In genomic region chr3L:18212237-18212653, dm6 we compare ENCODE assay signal across 5 fruit fly cellular contexts.
TF ChIP-seq lines count a peak whose summit lies in the region.

No protein-coding gene starts in this region.

- no peak for TF ChIP-seq CTCF in whole organism, embryonic (GFP tag; optimal IDR thresholded peaks at IDR 0.05; lab: Kevin White, UChicago)

TF ChIP-seq in whole organism, 6 proteins besides CTCF, POLR2A, EP300 and RAD21:
- no peak for TF ChIP-seq EcR (GFP tag; optimal IDR thresholded peaks at IDR 0.05; lab: Kevin White, UChicago)
- peak; percentile 75 for TF ChIP-seq pan (optimal IDR thresholded peaks at IDR 0.05; lab: Kevin White, UChicago)
- TF ChIP-seq psq (optimal IDR thresholded peaks at IDR 0.05; lab: Kevin White, UChicago) = no peak

TF ChIP-seq in whole organism, embryonic, 481 proteins besides CTCF, POLR2A, EP300 and RAD21 (continues in another document):
- no peak for TF ChIP-seq odd (GFP tag; optimal IDR thresholded peaks at IDR 0.05; lab: Kevin White, UChicago)
- peak; percentile 46 for TF ChIP-seq caup (GFP tag; optimal IDR thresholded peaks at IDR 0.05; lab: Kevin White, UChicago; ENCODE audit: severe bottlenecking)
- peak; percentile 54 for TF ChIP-seq CG11723 (GFP tag; optimal IDR thresholded peaks at IDR 0.05; lab: Kevin White, UChicago)
- TF ChIP-seq Taf1 (GFP tag; IDR thresholded peaks at IDR 0.05; lab: Robert Waterston, UW) = no peak
- TF ChIP-seq Hmx (GFP tag; optimal IDR thresholded peaks at IDR 0.05; lab: Kevin White, UChicago) = no peak
- peak; percentile 46; the same call in 1 of the 2 replicates for TF ChIP-seq CG10321 (GFP tag; IDR thresholded peaks at IDR 0.05; lab: Robert Waterston, UW)
- no peak; the same call in 2 of the 3 replicates for TF ChIP-seq sr (GFP tag; IDR thresholded peaks at IDR 0.05; lab: Robert Waterston, UW)
- peak; percentile 82 for TF ChIP-seq CG17361 (GFP tag; IDR thresholded peaks at IDR 0.05; lab: Robert Waterston, UW)
- 0 out of 2 replicates have a peak, but pooled peaks have one; percentile 31 for TF ChIP-seq toy (GFP tag; IDR thresholded peaks at IDR 0.05; lab: Robert Waterston, UW)
- TF ChIP-seq CG7357 (GFP tag; IDR thresholded peaks at IDR 0.05; lab: Robert Waterston, UW) = no peak; the same call in 1 of the 3 replicates
- peak; percentile 56 for TF ChIP-seq CG17385 (GFP tag; optimal IDR thresholded peaks at IDR 0.05; lab: Kevin White, UChicago)
- TF ChIP-seq crc (GFP tag; optimal IDR thresholded peaks at IDR 0.05; lab: Kevin White, UChicago) = peak; percentile 25
- TF ChIP-seq Spps (tag; optimal IDR thresholded peaks at IDR 0.05; lab: Kevin White, UChicago) = peak; percentile 45
- peak; percentile 57 for TF ChIP-seq CG12942 (GFP tag; optimal IDR thresholded peaks at IDR 0.05; lab: Kevin White, UChicago)
- TF ChIP-seq Xbp1 (GFP tag; optimal IDR thresholded peaks at IDR 0.05; lab: Kevin White, UChicago) = peak; percentile 75
- TF ChIP-seq CG10267 (tag; optimal IDR thresholded peaks at IDR 0.05; lab: Kevin White, UChicago) = peak; percentile 73
- peak; percentile 88 for TF ChIP-seq Med (GFP tag; lab: Kevin White, UChicago)
- no peak; the same call in none of the 3 replicates for TF ChIP-seq jigr1 (GFP tag; IDR thresholded peaks at IDR 0.05; lab: Robert Waterston, UW)
- peak; percentile 62; the same call in 1 of the 2 replicates for TF ChIP-seq CG8765 (GFP tag; IDR thresholded peaks at IDR 0.05; lab: Robert Waterston, UW)
- peak; percentile 42; the same call in 1 of the 3 replicates for TF ChIP-seq CG6175 (GFP tag; IDR thresholded peaks at IDR 0.05; lab: Robert Waterston, UW)
- TF ChIP-seq E2f2 (GFP tag; IDR thresholded peaks at IDR 0.05; lab: Robert Waterston, UW) = peak; percentile 73

TF ChIP-seq in whole organism, prepupa, 60 proteins besides CTCF, POLR2A, EP300 and RAD21 (continues in another document):
- TF ChIP-seq Hr38 (GFP tag; optimal IDR thresholded peaks at IDR 0.05; lab: Kevin White, UChicago) (no peak), CG32006 (GFP tag; optimal IDR thresholded peaks at IDR 0.05; lab: Kevin White, UChicago) (peak; percentile 81), CG10631 (GFP tag; optimal IDR thresholded peaks at IDR 0.05; lab: Kevin White, UChicago) (peak; percentile 84), CG7368 (GFP tag; optimal IDR thresholded peaks at IDR 0.05; lab: Kevin White, UChicago) (peak; percentile 55), CG6792 (GFP tag; optimal IDR thresholded peaks at IDR 0.05; lab: Kevin White, UChicago) (peak; percentile 89), CG15336 (GFP tag; IDR thresholded peaks at IDR 0.05; lab: Robert Waterston, UW) (peak; percentile 94), acj6 (GFP tag; optimal IDR thresholded peaks at IDR 0.05; lab: Kevin White, UChicago) (peak; percentile 77), CG3919 (GFP tag; optimal IDR thresholded peaks at IDR 0.05; lab: Kevin White, UChicago) (peak; percentile 77), esn (GFP tag; optimal IDR thresholded peaks at IDR 0.05; lab: Kevin White, UChicago) (peak; percentile 90), svp (GFP tag; lab: Kevin White, UChicago) (peak; percentile 94), Gug (GFP tag; IDR thresholded peaks at IDR 0.05; lab: Robert Waterston, UW) (peak; percentile 84), achi (GFP tag; optimal IDR thresholded peaks at IDR 0.05; lab: Kevin White, UChicago) (peak; percentile 81), CG6854 (GFP tag; optimal IDR thresholded peaks at IDR 0.05; lab: Kevin White, UChicago) (peak; percentile 34), CG8632 (GFP tag; optimal IDR thresholded peaks at IDR 0.05; lab: Kevin White, UChicago) (peak; percentile 70), vri (GFP tag; optimal IDR thresholded peaks at IDR 0.05; lab: Kevin White, UChicago) (peak; percentile 64), Ets96B (tag; optimal IDR thresholded peaks at IDR 0.05; lab: Kevin White, UChicago) (peak; percentile 56), CG3032 (tag; optimal IDR thresholded peaks at IDR 0.05; lab: Kevin White, UChicago) (peak; percentile 63), CG6808 (GFP tag; optimal IDR thresholded peaks at IDR 0.05; lab: Kevin White, UChicago) (peak; percentile 52), CG34406 (GFP tag; optimal IDR thresholded peaks at IDR 0.05; lab: Kevin White, UChicago) (peak; percentile 75), CG9139 (GFP tag; optimal IDR thresholded peaks at IDR 0.05; lab: Kevin White, UChicago) (peak; percentile 43), dac (GFP tag; optimal IDR thresholded peaks at IDR 0.05; lab: Kevin White, UChicago) (peak; percentile 62), Hr4 (GFP tag; optimal IDR thresholded peaks at IDR 0.05; lab: Kevin White, UChicago) (peak; percentile 80), CG6163 (GFP tag; IDR thresholded peaks at IDR 0.05; lab: Robert Waterston, UW) (peak; percentile 93)

TF ChIP-seq in whole organism, pupa, 21 proteins besides CTCF, POLR2A, EP300 and RAD21:
- TF ChIP-seq CG8159 (tag; optimal IDR thresholded peaks at IDR 0.05; lab: Kevin White, UChicago) (peak; percentile 76), CG9948 (tag; optimal IDR thresholded peaks at IDR 0.05; lab: Kevin White, UChicago) (peak; percentile 57), CG32121 (GFP tag; IDR thresholded peaks at IDR 0.05; lab: Robert Waterston, UW) (peak; percentile 92), Snoo (tag; optimal IDR thresholded peaks at IDR 0.05; lab: Kevin White, UChicago) (peak; percentile 71), Pif1B (GFP tag; optimal IDR thresholded peaks at IDR 0.05; lab: Kevin White, UChicago) (peak; percentile 75), CG8301 (tag; optimal IDR thresholded peaks at IDR 0.05; lab: Kevin White, UChicago) (peak; percentile 75), Pif1A (GFP tag; optimal IDR thresholded peaks at IDR 0.05; lab: Kevin White, UChicago) (peak; percentile 81), D1 (tag; optimal IDR thresholded peaks at IDR 0.05; lab: Kevin White, UChicago) (no peak), fd96Ca (GFP tag; IDR thresholded peaks at IDR 0.05; lab: Robert Waterston, UW) (peak; percentile 93), CG34367 (tag; optimal IDR thresholded peaks at IDR 0.05; lab: Kevin White, UChicago) (peak; percentile 46), CG12605 (GFP tag; IDR thresholded peaks at IDR 0.05; lab: Robert Waterston, UW) (peak; percentile 79), CG4496 (GFP tag; IDR thresholded peaks at IDR 0.05; lab: Robert Waterston, UW) (peak; percentile 95), CG13204 (GFP tag; optimal IDR thresholded peaks at IDR 0.05; lab: Kevin White, UChicago) (no peak), CG17806 (tag; optimal IDR thresholded peaks at IDR 0.05; lab: Kevin White, UChicago) (peak; percentile 65), Ets98B (GFP tag; IDR thresholded peaks at IDR 0.05; lab: Robert Waterston, UW) (peak; percentile 92), rn (GFP tag; IDR thresholded peaks at IDR 0.05; lab: Robert Waterston, UW) (peak; percentile 66), CG14655 (GFP tag; optimal IDR thresholded peaks at IDR 0.05; lab: Kevin White, UChicago) (peak; percentile 76), CG10348 (GFP tag; IDR thresholded peaks at IDR 0.05; lab: Robert Waterston, UW) (peak; percentile 72), gl (tag; optimal IDR thresholded peaks at IDR 0.05; lab: Kevin White, UChicago) (peak; percentile 10), CG15710 (tag; optimal IDR thresholded peaks at IDR 0.05; lab: Kevin White, UChicago) (peak; percentile 59), EcR (GFP tag; optimal IDR thresholded peaks at IDR 0.05; lab: Kevin White, UChicago) (no peak)

TF ChIP-seq in whole organism, wandering third instar larva, 38 proteins besides CTCF, POLR2A, EP300 and RAD21:
- TF ChIP-seq Dif (GFP tag; optimal IDR thresholded peaks at IDR 0.05; lab: Kevin White, UChicago; ENCODE audit: partially characterized antibody) = no peak
- peak; percentile 37 for TF ChIP-seq dmrt93B (GFP tag; optimal IDR thresholded peaks at IDR 0.05; lab: Kevin White, UChicago)
- peak; percentile 72 for TF ChIP-seq h (GFP tag; optimal IDR thresholded peaks at IDR 0.05; lab: Kevin White, UChicago)
- TF ChIP-seq rgr (GFP tag; optimal IDR thresholded peaks at IDR 0.05; lab: Kevin White, UChicago) = peak; percentile 50
- no peak for TF ChIP-seq Mio (GFP tag; optimal IDR thresholded peaks at IDR 0.05; lab: Kevin White, UChicago)
- peak; percentile 72 for TF ChIP-seq br (GFP tag; optimal IDR thresholded peaks at IDR 0.05; lab: Kevin White, UChicago)
- no peak for TF ChIP-seq tai (GFP tag; optimal IDR thresholded peaks at IDR 0.05; lab: Kevin White, UChicago)
- no peak for TF ChIP-seq brk (GFP tag; optimal IDR thresholded peaks at IDR 0.05; lab: Kevin White, UChicago)
- no peak for TF ChIP-seq pan (optimal IDR thresholded peaks at IDR 0.05; lab: Kevin White, UChicago)
- TF ChIP-seq foxo (GFP tag; optimal IDR thresholded peaks at IDR 0.05; lab: Kevin White, UChicago) = peak in 1 of 2 experiments; percentile 77
- peak; percentile 84 for TF ChIP-seq fru (GFP tag; optimal IDR thresholded peaks at IDR 0.05; lab: Kevin White, UChicago)
- TF ChIP-seq jim (GFP tag; optimal IDR thresholded peaks at IDR 0.05; lab: Kevin White, UChicago) = no peak
- TF ChIP-seq OdsH (GFP tag; optimal IDR thresholded peaks at IDR 0.05; lab: Kevin White, UChicago) = peak; percentile 57
- TF ChIP-seq CrebA (GFP tag; optimal IDR thresholded peaks at IDR 0.05; lab: Kevin White, UChicago; ENCODE audit: borderline replicate concordance) = no peak
- peak; percentile 61 for TF ChIP-seq HLH106 (tag; optimal IDR thresholded peaks at IDR 0.05; lab: Kevin White, UChicago)
- TF ChIP-seq sage (GFP tag; optimal IDR thresholded peaks at IDR 0.05; lab: Kevin White, UChicago) = peak; percentile 64
- TF ChIP-seq Dfd (GFP tag; optimal IDR thresholded peaks at IDR 0.05; lab: Kevin White, UChicago) = no peak
- no peak for TF ChIP-seq CG32264 (GFP tag; optimal IDR thresholded peaks at IDR 0.05; lab: Kevin White, UChicago)
- no peak for TF ChIP-seq Vsx2 (GFP tag; optimal IDR thresholded peaks at IDR 0.05; lab: Kevin White, UChicago; ENCODE audit: partially characterized antibody)
- peak; percentile 66 for TF ChIP-seq Sp1 (GFP tag; optimal IDR thresholded peaks at IDR 0.05; lab: Kevin White, UChicago)
- no peak for TF ChIP-seq usp (GFP tag; optimal IDR thresholded peaks at IDR 0.05; lab: Kevin White, UChicago)
- TF ChIP-seq woc (GFP tag; optimal IDR thresholded peaks at IDR 0.05; lab: Kevin White, UChicago) = peak; percentile 67
- TF ChIP-seq psq (GFP tag; optimal IDR thresholded peaks at IDR 0.05; lab: Kevin White, UChicago) = peak; percentile 62
- no peak for TF ChIP-seq Hr83 (GFP tag; optimal IDR thresholded peaks at IDR 0.05; lab: Kevin White, UChicago; ENCODE audit: poor library complexity, severe bottlenecking)
- peak; percentile 62 for TF ChIP-seq ey (GFP tag; optimal IDR thresholded peaks at IDR 0.05; lab: Kevin White, UChicago)
- TF ChIP-seq Hnf4 (GFP tag; optimal IDR thresholded peaks at IDR 0.05; lab: Kevin White, UChicago) = peak; percentile 40
- peak; percentile 2 for TF ChIP-seq Jra (GFP tag; optimal IDR thresholded peaks at IDR 0.05; lab: Kevin White, UChicago)
- peak; percentile 68 for TF ChIP-seq sv (GFP tag; optimal IDR thresholded peaks at IDR 0.05; lab: Kevin White, UChicago)
